Fruit fly (Drosophila melanogaster): ENCODE measurements around the gene Dnaaf6.

Gene Dnaaf6

DNA sequence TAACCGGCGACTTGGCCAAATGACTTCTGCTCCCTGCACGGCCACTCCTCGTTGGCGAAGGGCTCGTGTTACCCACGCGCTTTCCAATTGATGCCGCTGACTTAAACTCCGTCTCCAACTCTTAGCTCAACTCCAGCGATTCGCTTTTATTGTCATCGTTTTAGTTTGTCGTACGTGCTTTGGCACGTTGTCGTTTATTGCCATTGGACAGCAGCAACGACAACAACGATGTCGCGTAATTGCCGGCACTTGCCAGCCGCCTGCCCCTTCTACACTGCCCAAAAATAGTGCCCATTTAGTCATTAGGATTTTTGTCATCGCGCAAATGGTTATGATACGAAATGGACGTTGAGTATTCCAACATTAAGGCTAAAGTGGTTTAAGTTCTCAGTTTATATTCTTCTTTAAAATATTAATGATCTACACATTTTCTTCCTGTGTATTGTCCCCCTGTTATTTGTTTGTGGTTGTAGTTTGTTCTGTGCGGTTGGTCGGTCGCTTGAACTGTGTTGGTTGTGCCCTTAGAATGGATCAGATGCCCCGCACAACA is 18.7 kb upstream of the Dnaaf6 start (continued):
- TF ChIP-seq sim (GFP tag; IDR thresholded peaks at IDR 0.05) (peak; percentile 58; the same call in 1 of the 2 replicates), CG2120 (GFP tag; optimal IDR thresholded peaks at IDR 0.05) (peak; percentile 91), trem (tag; optimal IDR thresholded peaks at IDR 0.05) (peak; percentile 61), CG12744 (GFP tag; optimal IDR thresholded peaks at IDR 0.05) (peak; percentile 86), CG9797 (GFP tag; optimal IDR thresholded peaks at IDR 0.05) (peak; percentile 25), NC2β (GFP tag; optimal IDR thresholded peaks at IDR 0.05) (peak; percentile 86), repo (GFP tag; optimal IDR thresholded peaks at IDR 0.05) (peak; percentile 87), D19B (GFP tag; optimal IDR thresholded peaks at IDR 0.05) (peak; percentile 41), tll (GFP tag; optimal IDR thresholded peaks at IDR 0.05) (no peak), Usf (GFP tag; optimal IDR thresholded peaks at IDR 0.05) (peak; percentile 61), trh (GFP tag; optimal IDR thresholded peaks at IDR 0.05) (peak; percentile 79), jigr1 (GFP tag; IDR thresholded peaks at IDR 0.05) (peak; percentile 65; the same call in 1 of the 3 replicates), CG9609 (GFP tag; optimal IDR thresholded peaks at IDR 0.05) (peak; percentile 83), CG12104 (GFP tag; optimal IDR thresholded peaks at IDR 0.05) (peak; percentile 73), sug (tag; optimal IDR thresholded peaks at IDR 0.05) (peak; percentile 74), Dfd (GFP tag; optimal IDR thresholded peaks at IDR 0.05) (no peak), CG12155 (GFP tag; optimal IDR thresholded peaks at IDR 0.05) (peak; percentile 84), Hmx (GFP tag; optimal IDR thresholded peaks at IDR 0.05) (peak; percentile 64), ash1 (GFP tag; optimal IDR thresholded peaks at IDR 0.05) (peak; percentile 44), phol (tag; optimal IDR thresholded peaks at IDR 0.05) (peak; percentile 81), CG15269 (tag; optimal IDR thresholded peaks at IDR 0.05) (peak; percentile 91), CG1529 (GFP tag; optimal IDR thresholded peaks at IDR 0.05) (peak; percentile 86), gce (GFP tag; IDR thresholded peaks at IDR 0.05) (peak; percentile 80; the same call in 2 of the 3 replicates), CG4424 (GFP tag; optimal IDR thresholded peaks at IDR 0.05) (peak; percentile 75), CG12769 (tag; optimal IDR thresholded peaks at IDR 0.05) (peak; percentile 92), croc (GFP tag; conservative IDR thresholded peaks at IDR 0.05) (peak; percentile 79), sob (GFP tag; IDR thresholded peaks at IDR 0.05) (peak; percentile 91), CG1792 (GFP tag; optimal IDR thresholded peaks at IDR 0.05) (peak; percentile 78), CG1603 (tag; optimal IDR thresholded peaks at IDR 0.05) (peak; percentile 91), Ets97D (GFP tag; optimal IDR thresholded peaks at IDR 0.05) (peak; percentile 68), ci (GFP tag; IDR thresholded peaks at IDR 0.05) (peak; percentile 95), cg (GFP tag; optimal IDR thresholded peaks at IDR 0.05) (no peak), ERR (GFP tag; optimal IDR thresholded peaks at IDR 0.05) (peak; percentile 79), rib (GFP tag; IDR thresholded peaks at IDR 0.05) (peak; percentile 57), dpn (GFP tag; optimal IDR thresholded peaks at IDR 0.05) (peak; percentile 91 to 92), CG4360 (GFP tag; IDR thresholded peaks at IDR 0.05) (0 out of 2 replicates have a peak, but pooled peaks have one; percentile 15), lab (GFP tag; optimal IDR thresholded peaks at IDR 0.05) (peak; percentile 93)

DNA sequence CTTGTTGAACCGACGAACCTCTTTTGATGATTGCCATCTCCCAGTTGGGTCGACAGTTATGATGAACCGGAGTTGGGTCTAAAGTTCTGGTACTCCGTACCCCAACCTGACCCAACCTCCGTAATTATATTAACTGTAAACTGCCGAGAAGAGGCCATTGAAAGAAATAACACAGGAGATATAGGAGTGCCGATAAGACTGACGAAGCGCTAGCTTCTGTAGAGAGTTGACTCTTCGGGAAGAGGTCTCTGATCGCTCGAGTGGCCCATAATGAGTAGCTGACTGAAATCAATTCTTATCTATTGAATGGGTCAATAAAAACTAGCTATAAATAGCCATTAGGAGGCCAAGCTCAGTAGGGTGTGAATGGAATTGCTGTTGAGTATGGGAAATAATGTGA is 15.9 kb upstream of the Dnaaf6 start:
- TF ChIP-seq exex (tag; optimal IDR thresholded peaks at IDR 0.05): peak; percentile 31
- no peak for TF ChIP-seq gro (GFP tag; optimal IDR thresholded peaks at IDR 0.05)
- 0 out of 3 replicates have a peak, but pooled peaks have one; percentile 5 for TF ChIP-seq zfh1 (GFP tag; IDR thresholded peaks at IDR 0.05)
- peak; percentile 86; the same call in 2 of the 3 replicates for TF ChIP-seq CG2199 (GFP tag; IDR thresholded peaks at IDR 0.05)
- peak in 1 of 2 experiments; percentile 46 for TF ChIP-seq Hr78 (GFP tag; optimal IDR thresholded peaks at IDR 0.05)
- TF ChIP-seq CG15269 (tag; optimal IDR thresholded peaks at IDR 0.05): peak; percentile 10
- peak; percentile 73 for TF ChIP-seq grn (GFP tag; optimal IDR thresholded peaks at IDR 0.05)
- TF ChIP-seq da (GFP tag; optimal IDR thresholded peaks at IDR 0.05): no peak
